Fruit fly (Drosophila melanogaster) whole organism, embryonic: Measurements from ENCODE around the gene JMJD5.

Experiments
- Bdp1 ChIP-seq: fragments of 200-800 bp; sonication (Bioruptor generic); optimal IDR thresholded peaks from 3 replicates; lab custom pipeline; 2016; ENCODE audit warnings: missing biosample characterization, missing genetic modification characterization
- Blimp-1 ChIP-seq: fragments of 200-800 bp; sonication (Bioruptor generic); optimal IDR thresholded peaks from 3 replicates; lab custom pipeline; 2018; ENCODE audit warnings: missing biosample characterization, missing genetic modification characterization, mild to moderate bottlenecking, moderate library complexity, missing genetic modification reagents
- CG10959 ChIP-seq: fragments of 200-800 bp; sonication (Bioruptor generic); IDR thresholded peaks from 2 replicates; pipeline ENCODE4 v1.3.6; 2022; ENCODE audit warnings: missing biosample characterization, missing genetic modification characterization
- CG11085 ChIP-seq: fragments of 200-800 bp; sonication (Bioruptor generic); IDR thresholded peaks from 2 replicates; pipeline ENCODE4 v1.3.6; 2022; ENCODE audit warnings: missing biosample characterization, missing genetic modification characterization
- CG1233 ChIP-seq: fragments of 200-800 bp; sonication (Bioruptor generic); optimal IDR thresholded peaks from 4 replicates; lab custom pipeline; 2018; ENCODE audit warnings: missing biosample characterization, mild to moderate bottlenecking, missing genetic modification characterization
- CG12659 ChIP-seq: fragments of 200-800 bp; sonication (Bioruptor generic); optimal IDR thresholded peaks from 3 replicates; lab custom pipeline; 2017; ENCODE audit warnings: mild to moderate bottlenecking, missing biosample characterization, missing genetic modification reagents, missing genetic modification characterization
- CG13123 ChIP-seq: fragments of 200-800 bp; sonication (Bioruptor generic); optimal IDR thresholded peaks from 2 replicates; lab custom pipeline; 2016; ENCODE audit warnings: missing biosample characterization, missing genetic modification characterization
- CG13894 ChIP-seq: fragments of 200-800 bp; sonication (Bioruptor generic); optimal IDR thresholded peaks from 3 replicates; lab custom pipeline; 2018; ENCODE audit warnings: missing biosample characterization, mild to moderate bottlenecking, missing genetic modification characterization, moderate library complexity
- CG14441 ChIP-seq: fragments of 200-800 bp; sonication (Bioruptor generic); IDR thresholded peaks from 2 replicates; pipeline ENCODE4 v1.3.6; 2022; ENCODE audit warnings: missing biosample characterization, missing genetic modification characterization
- CG15479 ChIP-seq: fragments of 200-800 bp; sonication (Bioruptor generic); optimal IDR thresholded peaks from 3 replicates; lab custom pipeline; 2019; ENCODE audit warnings: missing biosample characterization, mild to moderate bottlenecking, missing genetic modification characterization, moderate library complexity
- CG1603 ChIP-seq: fragments of 200-800 bp; sonication (Bioruptor generic); optimal IDR thresholded peaks from 2 replicates; lab custom pipeline; 2019; ENCODE audit warnings: missing biosample characterization, mild to moderate bottlenecking, missing genetic modification characterization, moderate library complexity
- CG16779 ChIP-seq: fragments of 200-800 bp; sonication (Bioruptor generic); IDR thresholded peaks from 2 replicates; pipeline ENCODE4 v1.3.6; 2022; ENCODE audit warnings: missing biosample characterization, missing genetic modification characterization
- CG18262 ChIP-seq: fragments of 200-800 bp; optimal IDR thresholded peaks from 3 replicates; lab custom pipeline; 2019; ENCODE audit warnings: missing biosample characterization, mild to moderate bottlenecking, missing genetic modification characterization, moderate library complexity
- CG4282 ChIP-seq: fragments of 200-800 bp; sonication (Bioruptor generic); optimal IDR thresholded peaks from 2 replicates; lab custom pipeline; 2016; ENCODE audit warnings: missing biosample characterization, missing genetic modification characterization
- CG4820 ChIP-seq: fragments of 200-800 bp; sonication (Bioruptor generic); optimal IDR thresholded peaks from 3 replicates; lab custom pipeline; 2016; ENCODE audit warnings: missing biosample characterization, missing genetic modification characterization
- CG7928 ChIP-seq: fragments of 200-800 bp; sonication (Bioruptor generic); optimal IDR thresholded peaks from 2 replicates; lab custom pipeline; 2017; ENCODE audit warnings: missing biosample characterization, mild to moderate bottlenecking, missing genetic modification characterization
- CG9932 ChIP-seq: fragments of 200-800 bp; sonication (Bioruptor generic); IDR thresholded peaks from 2 replicates; pipeline ENCODE4 v1.3.6; 2022; ENCODE audit warnings: missing biosample characterization, missing genetic modification characterization
- Dad ChIP-seq: fragments of 200-800 bp; sonication (Bioruptor generic); optimal IDR thresholded peaks from 3 replicates; lab custom pipeline; 2016; ENCODE audit warnings: missing biosample characterization, missing genetic modification characterization
- Ets65A ChIP-seq: fragments of 200-800 bp; sonication (Bioruptor generic); peaks from one replicate; lab custom pipeline; 2016; ENCODE audit warnings: missing biosample characterization, missing genetic modification characterization
- GATAe ChIP-seq: fragments of 200-800 bp; sonication (Bioruptor generic); conservative IDR thresholded peaks from 2 replicates; pipeline ENCODE4 v1.3.6; 2022; ENCODE audit warnings: missing biosample characterization, missing genetic modification characterization
- HHEX ChIP-seq: fragments of 200-800 bp; sonication (Bioruptor generic); optimal IDR thresholded peaks from 3 replicates; lab custom pipeline; 2017; ENCODE audit warnings: missing biosample characterization, mild to moderate bottlenecking, missing genetic modification characterization, missing genetic modification reagents
- Hand ChIP-seq: fragments of 200-800 bp; sonication (Bioruptor generic); optimal IDR thresholded peaks from 2 replicates; lab custom pipeline; 2017; ENCODE audit warnings: mild to moderate bottlenecking, missing biosample characterization, missing genetic modification reagents, missing genetic modification characterization
- HmgD ChIP-seq: fragments of 200-800 bp; sonication (Bioruptor generic); optimal IDR thresholded peaks from 3 replicates; lab custom pipeline; 2016; ENCODE audit warnings: missing biosample characterization, missing genetic modification characterization
- Hsf ChIP-seq: fragments of 200-800 bp; sonication (Bioruptor generic); optimal IDR thresholded peaks from 3 replicates; lab custom pipeline; 2016; ENCODE audit warnings: missing biosample characterization, missing genetic modification characterization
- Max ChIP-seq: fragments of 200-800 bp; sonication (Bioruptor generic); optimal IDR thresholded peaks from 2 replicates; lab custom pipeline; 2016; ENCODE audit warnings: missing biosample characterization, mild to moderate bottlenecking, missing genetic modification characterization
- Mrtf ChIP-seq: fragments of 200-800 bp; sonication (Bioruptor generic); IDR thresholded peaks from 3 replicates; pipeline ENCODE4 v1.3.6; 2022; ENCODE audit warnings: missing biosample characterization, missing genetic modification characterization
- NC2β ChIP-seq: fragments of 200-800 bp; sonication (Bioruptor generic); optimal IDR thresholded peaks from 2 replicates; lab custom pipeline; 2016; ENCODE audit warnings: missing biosample characterization, missing genetic modification characterization
- Scr ChIP-seq: fragments of 200-800 bp; sonication (Bioruptor generic); IDR thresholded peaks from 2 replicates; pipeline ENCODE4 v1.3.6; 2022; ENCODE audit warnings: missing biosample characterization, missing genetic modification characterization; ENCODE audit not compliant: partially characterized antibody
- Vsx1 ChIP-seq: fragments of 200-800 bp; sonication (Bioruptor generic); optimal IDR thresholded peaks from 2 replicates; lab custom pipeline; 2017; ENCODE audit warnings: missing biosample characterization, mild to moderate bottlenecking, missing genetic modification characterization, missing genetic modification reagents
- chm ChIP-seq: fragments of 200-800 bp; sonication (Bioruptor generic); IDR thresholded peaks from 2 replicates; pipeline ENCODE4 v1.3.6; 2022; ENCODE audit warnings: missing biosample characterization, missing genetic modification characterization
- corto ChIP-seq: fragments of 200-800 bp; sonication (Bioruptor generic); optimal IDR thresholded peaks from 2 replicates; lab custom pipeline; 2016; ENCODE audit warnings: missing biosample characterization, mild to moderate bottlenecking, missing genetic modification characterization, moderate library complexity
- dmrt11E ChIP-seq: fragments of 200-800 bp; sonication (Bioruptor generic); optimal IDR thresholded peaks from 3 replicates; lab custom pipeline; 2018; ENCODE audit warnings: missing biosample characterization, mild to moderate bottlenecking, missing genetic modification characterization, moderate library complexity
- ems ChIP-seq: fragments of 200-800 bp; sonication (Bioruptor generic); optimal IDR thresholded peaks from 3 replicates; lab custom pipeline; 2016; ENCODE audit warnings: missing biosample characterization, missing genetic modification characterization
- esg ChIP-seq: fragments of 200-800 bp; sonication (Bioruptor generic); conservative IDR thresholded peaks from 2 replicates; pipeline ENCODE4 v1.3.6; 2022; ENCODE audit warnings: missing biosample characterization, missing genetic modification characterization
- gfzf ChIP-seq: fragments of 200-800 bp; sonication (Bioruptor generic); optimal IDR thresholded peaks from 2 replicates; lab custom pipeline; 2016; ENCODE audit warnings: missing biosample characterization, mild to moderate bottlenecking, missing genetic modification characterization, moderate library complexity
- gro ChIP-seq: fragments of 200-800 bp; sonication (Bioruptor generic); optimal IDR thresholded peaks from 2 replicates; lab custom pipeline; 2016; ENCODE audit warnings: missing biosample characterization, missing genetic modification characterization
- gsb ChIP-seq: fragments of 200-800 bp; sonication (Bioruptor generic); IDR thresholded peaks from 2 replicates; pipeline ENCODE4 v1.3.6; 2022; ENCODE audit warnings: missing biosample characterization, missing genetic modification characterization
- gt ChIP-seq: fragments of 200-800 bp; sonication (Bioruptor generic); IDR thresholded peaks from 2 replicates; pipeline ENCODE4 v1.3.6; 2022; ENCODE audit warnings: missing biosample characterization, missing genetic modification characterization
- lbe ChIP-seq: fragments of 200-800 bp; sonication (Bioruptor generic); optimal IDR thresholded peaks from 2 replicates; lab custom pipeline; 2016; ENCODE audit warnings: missing biosample characterization, mild to moderate bottlenecking, missing genetic modification characterization
- lov ChIP-seq, 2 experiments: fragments of 200-800 bp in 1 of 2; fragments of >200 bp in 1 of 2; sonication (Bioruptor generic) in 1 of 2; IDR thresholded peaks in 1 of 2; optimal IDR thresholded peaks in 1 of 2; 2 replicates in 1 of 2; 3 replicates in 1 of 2; pipeline versions ENCODE4 v1.3.6 to Lab custom; 2017 to 2022; ENCODE audit warnings: missing biosample characterization in 1 of 2, missing genetic modification characterization in 1 of 2
- mirr ChIP-seq: fragments of 200-800 bp; sonication (Bioruptor generic); optimal IDR thresholded peaks from 3 replicates; lab custom pipeline; 2018; ENCODE audit warnings: missing biosample characterization, mild to moderate bottlenecking, missing genetic modification characterization
- org-1 ChIP-seq: fragments of 200-800 bp; sonication (Bioruptor generic); optimal IDR thresholded peaks from 2 replicates; lab custom pipeline; 2017; ENCODE audit warnings: missing biosample characterization, missing genetic modification characterization
- phol ChIP-seq: fragments of 200-800 bp; sonication (Bioruptor generic); optimal IDR thresholded peaks from 3 replicates; lab custom pipeline; 2018; ENCODE audit warnings: missing biosample characterization, mild to moderate bottlenecking, missing genetic modification characterization, moderate library complexity
- sens ChIP-seq: fragments of 200-800 bp; sonication (Bioruptor generic); peaks from one replicate; lab custom pipeline; 2016; ENCODE audit warnings: missing biosample characterization, missing genetic modification characterization
- sens-2 ChIP-seq: fragments of 200-800 bp; sonication (Bioruptor generic); IDR thresholded peaks from 2 replicates; pipeline ENCODE4 v1.3.6; 2022; ENCODE audit warnings: missing biosample characterization, missing genetic modification characterization
- stwl ChIP-seq: fragments of 200-800 bp; sonication (Bioruptor generic); optimal IDR thresholded peaks from 3 replicates; lab custom pipeline; 2018; ENCODE audit warnings: missing biosample characterization, mild to moderate bottlenecking, missing genetic modification characterization, moderate library complexity
- tin ChIP-seq: fragments of 200-800 bp; sonication (Bioruptor generic); optimal IDR thresholded peaks from 3 replicates; lab custom pipeline; 2016; ENCODE audit warnings: missing biosample characterization, missing genetic modification characterization
- tio ChIP-seq: fragments of 200-800 bp; sonication (Bioruptor generic); optimal IDR thresholded peaks from 2 replicates; lab custom pipeline; 2017; ENCODE audit warnings: missing biosample characterization, missing genetic modification characterization, inconsistent platforms
- vfl ChIP-seq: fragments of 200-800 bp; sonication (Bioruptor generic); optimal IDR thresholded peaks from 2 replicates; lab custom pipeline; 2016; ENCODE audit warnings: missing biosample characterization, missing genetic modification characterization
- z ChIP-seq: fragments of 200-800 bp; sonication (Bioruptor generic); IDR thresholded peaks from 3 replicates; pipeline ENCODE4 v1.3.6; 2022; ENCODE audit warnings: missing biosample characterization, missing genetic modification characterization

The JMJD5 gene

dm6 chr3L:791251-791991 is 49.7 kb downstream of the JMJD5 start (continued):
- no peak for TF ChIP-seq CG11085 (GFP tag; lab: Robert Waterston, UW)
- no peak for TF ChIP-seq Bdp1 (GFP tag; lab: Kevin White, UChicago)
- TF ChIP-seq CG10959 (GFP tag; lab: Robert Waterston, UW) = no peak
- TF ChIP-seq CG1233 (GFP tag; lab: Kevin White, UChicago) = peak; percentile 44
- TF ChIP-seq CG16779 = no peak
- peak; percentile 94 for TF ChIP-seq sens (GFP tag; lab: Kevin White, UChicago)
- TF ChIP-seq gro = no peak
- peak; percentile 29 for TF ChIP-seq CG4282 (GFP tag; lab: Kevin White, UChicago)
- TF ChIP-seq gsb (GFP tag; lab: Robert Waterston, UW) = no peak
- no peak for TF ChIP-seq Hand (GFP tag; lab: Kevin White, UChicago)
- peak; percentile 73 for TF ChIP-seq dmrt11E
- no peak for TF ChIP-seq mirr
- TF ChIP-seq Vsx1 = peak; percentile 44
- no peak for TF ChIP-seq z (GFP tag; lab: Robert Waterston, UW)
- no peak for TF ChIP-seq GATAe (GFP tag; lab: Robert Waterston, UW)
- peak; percentile 53 for TF ChIP-seq esg (GFP tag; lab: Robert Waterston, UW)
- no peak for TF ChIP-seq chm (GFP tag; lab: Robert Waterston, UW)
- TF ChIP-seq corto (GFP tag; lab: Kevin White, UChicago) = peak; percentile 10
- TF ChIP-seq Mrtf (GFP tag; lab: Robert Waterston, UW) = 0 out of 3 replicates have a peak, but pooled peaks have one; percentile 45
- TF ChIP-seq CG18262 (tag; lab: Kevin White, UChicago) = peak; percentile 81
- TF ChIP-seq gfzf (GFP tag; lab: Kevin White, UChicago) = no peak
- peak; percentile 51 for TF ChIP-seq Scr (GFP tag; lab: Robert Waterston, UW)
- peak; percentile 52 for TF ChIP-seq Max (GFP tag; lab: Kevin White, UChicago)
- TF ChIP-seq CG15479 = no peak
- TF ChIP-seq CG7928 (GFP tag; lab: Kevin White, UChicago) = no peak
- peak; percentile 77 for TF ChIP-seq phol
- TF ChIP-seq CG12659 (GFP tag; lab: Kevin White, UChicago) = peak; percentile 35
- peak; percentile 42; the same call in 1 of the 2 replicates for TF ChIP-seq CG14441
- TF ChIP-seq lbe (GFP tag; lab: Kevin White, UChicago) = peak; percentile 23
- peak; percentile 44 for TF ChIP-seq tin
- TF ChIP-seq tio (GFP tag; lab: Kevin White, UChicago) = peak; percentile 48
- TF ChIP-seq ems (GFP tag; lab: Kevin White, UChicago) = peak; percentile 23
- no peak for TF ChIP-seq gt (GFP tag; lab: Robert Waterston, UW)
- no peak for TF ChIP-seq CG13123 (GFP tag; lab: Kevin White, UChicago)
- TF ChIP-seq NC2β (GFP tag; lab: Kevin White, UChicago) = peak; percentile 41
- peak; percentile 51 for TF ChIP-seq HHEX (GFP tag; lab: Kevin White, UChicago)
- no peak for TF ChIP-seq CG13894 (tag; lab: Kevin White, UChicago)
- no peak for TF ChIP-seq stwl (tag; lab: Kevin White, UChicago)
- peak; percentile 69 for TF ChIP-seq Blimp-1 (GFP tag; lab: Kevin White, UChicago)
- TF ChIP-seq sens-2 (GFP tag; lab: Robert Waterston, UW) = no peak
- peak; percentile 47 for TF ChIP-seq Hsf (GFP tag; lab: Kevin White, UChicago)
- 0 out of 2 replicates have a peak, but pooled peaks have one; percentile 24 for TF ChIP-seq CG9932
- TF ChIP-seq Dad (GFP tag; lab: Kevin White, UChicago) = peak; percentile 22
- TF ChIP-seq CG1603 (tag; lab: Kevin White, UChicago) = peak; percentile 73
- TF ChIP-seq HmgD = no peak
- TF ChIP-seq org-1 = peak; percentile 65
- TF ChIP-seq vfl (GFP tag; lab: Kevin White, UChicago) = no peak
- TF ChIP-seq Ets65A (GFP tag; lab: Kevin White, UChicago) = peak; percentile 91
- TF ChIP-seq CG4820 (GFP tag; lab: Kevin White, UChicago) = peak; percentile 11
- no peak for TF ChIP-seq lov (optimal IDR thresholded peaks at IDR 0.05; lab: Kevin White, UChicago)
- TF ChIP-seq lov (GFP tag; IDR thresholded peaks at IDR 0.05; lab: Robert Waterston, UW) = no peak
